Worm (Caenorhabditis elegans) whole organism, L2 larva: ENCODE measurements around the gene W08F4.10.

Source experiments
- R02D3.7 ChIP-seq: fragments of 150-350 bp; optimal IDR thresholded peaks from 2 replicates; lab custom pipeline; 2014; ENCODE audit warnings: missing biosample characterization, missing genetic modification characterization
- aly-2 ChIP-seq: fragments of 150-350 bp; optimal IDR thresholded peaks from 2 replicates; lab custom pipeline; 2014; ENCODE audit warnings: missing biosample characterization, missing genetic modification characterization
- ama-1 ChIP-seq: fragments of 150-350 bp; optimal IDR thresholded peaks from 2 replicates; lab custom pipeline; 2018; ENCODE audit warnings: inconsistent platforms
- ceh-82 ChIP-seq: fragments of 150-350 bp; optimal IDR thresholded peaks from 2 replicates; lab custom pipeline; 2014; ENCODE audit warnings: missing biosample characterization, missing genetic modification characterization
- egl-27 ChIP-seq: sonication (generic microtip); optimal IDR thresholded peaks from 3 replicates; lab custom pipeline; 2017; ENCODE audit warnings: missing biosample characterization, missing genetic modification reagents, missing genetic modification characterization
- elt-1 ChIP-seq: fragments of 150-350 bp; optimal IDR thresholded peaks from 2 replicates; lab custom pipeline; 2014; ENCODE audit warnings: missing biosample characterization, missing genetic modification characterization
- lin-39 ChIP-seq: fragments of 150-350 bp; optimal IDR thresholded peaks from 2 replicates; lab custom pipeline; 2014; ENCODE audit warnings: missing biosample characterization, missing genetic modification reagents, missing genetic modification characterization
- mdl-1 ChIP-seq, 2 experiments: fragments of 150-350 bp in 1 of 2; sonication (generic microtip) in 1 of 2; optimal IDR thresholded peaks; 2 replicates each; lab custom pipeline; 2017; ENCODE audit warnings: missing biosample characterization in 2 of 2, missing genetic modification characterization in 2 of 2
- nhr-12 ChIP-seq: fragments of 150-350 bp; optimal IDR thresholded peaks from 2 replicates; lab custom pipeline; 2014; ENCODE audit warnings: missing biosample characterization, missing genetic modification characterization
- nhr-237 ChIP-seq: fragments of 150-350 bp; optimal IDR thresholded peaks from 2 replicates; lab custom pipeline; 2014; ENCODE audit warnings: missing biosample characterization, missing genetic modification characterization
- sma-3 ChIP-seq: sonication (generic microtip); optimal IDR thresholded peaks from 2 replicates; lab custom pipeline; 2016; ENCODE audit warnings: missing genetic modification reagents, missing genetic modification characterization, missing compliant biosample characterization
- unc-62 ChIP-seq: fragments of 150-350 bp; optimal IDR thresholded peaks from 2 replicates; lab custom pipeline; 2014; ENCODE audit warnings: missing biosample characterization, missing genetic modification reagents, missing genetic modification characterization

DNA sequence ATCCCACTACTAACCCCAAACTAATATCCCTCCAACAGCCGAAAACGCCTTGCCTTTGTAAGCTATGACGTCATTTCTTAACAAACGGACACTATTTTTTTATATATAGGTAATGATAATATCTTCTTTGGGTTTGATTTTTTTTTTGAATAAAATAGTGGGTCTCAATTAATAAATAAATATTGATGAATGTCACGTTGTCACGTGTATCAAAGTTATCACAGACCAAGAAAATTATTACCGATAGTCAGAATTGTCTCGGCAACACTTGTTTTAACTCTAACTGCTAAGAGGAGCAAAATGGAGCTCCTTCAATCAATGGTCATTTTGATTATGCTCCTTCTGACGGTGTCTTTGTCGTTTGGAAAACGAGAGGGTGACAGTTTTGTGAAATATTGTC is 43.0 kb upstream of the W08F4.10 start, which contains the start of gene T04B8.1:
- no peak for TF ChIP-seq sma-3 (GFP tag; lab: Kevin White, UChicago)
- no peak for TF ChIP-seq unc-62 (GFP tag; lab: Kevin White, UChicago)
- TF ChIP-seq egl-27: no peak
- TF ChIP-seq elt-1 (tag; lab: Kevin White, UChicago): no peak
- no peak for TF ChIP-seq R02D3.7 (tag; lab: Kevin White, UChicago)
- TF ChIP-seq mdl-1 (tag; optimal IDR thresholded peaks at IDR 0.05; lab: Kevin White, UChicago): no peak
- TF ChIP-seq ama-1 (lab: Kevin White, UChicago): no peak
- TF ChIP-seq ceh-82 (tag; lab: Kevin White, UChicago): no peak
- no peak for TF ChIP-seq nhr-12 (tag; lab: Kevin White, UChicago)
- no peak for TF ChIP-seq nhr-237 (tag; lab: Kevin White, UChicago)
- no peak for TF ChIP-seq aly-2 (tag; lab: Kevin White, UChicago)
- TF ChIP-seq lin-39: no peak
